Fruit fly (Drosophila melanogaster): ENCODE measurements around the gene CG31251.
A peak's percentile ranks its signal among the peaks of the same experiment; 100 is the strongest.

The CG31251 gene

dm6 chr3R:17703691-17704537 lies 19.2 kb upstream of the CG31251 start (continued):
- TF ChIP-seq CG12942 (GFP tag; optimal IDR thresholded peaks at IDR 0.05): peak; percentile 99
- peak; percentile 98 for TF ChIP-seq al (GFP tag; IDR thresholded peaks at IDR 0.05)
- peak; percentile 99 for TF ChIP-seq fu2 (GFP tag; optimal IDR thresholded peaks at IDR 0.05)
- peak; percentile 96 for TF ChIP-seq toy (GFP tag; IDR thresholded peaks at IDR 0.05)
- peak; percentile 100 for TF ChIP-seq sens (GFP tag)
- TF ChIP-seq CG11560 (tag; IDR thresholded peaks at IDR 0.05): peak; percentile 93
- peak; percentile 97 for TF ChIP-seq Gsc (GFP tag; IDR thresholded peaks at IDR 0.05)
- peak; percentile 99 for TF ChIP-seq CG7556 (GFP tag; optimal IDR thresholded peaks at IDR 0.05)
- TF ChIP-seq Hr51 (GFP tag; optimal IDR thresholded peaks at IDR 0.05): peak; percentile 99
- TF ChIP-seq Oli (tag; optimal IDR thresholded peaks at IDR 0.05): peak; percentile 99
- TF ChIP-seq CG16863 (GFP tag; optimal IDR thresholded peaks at IDR 0.05): peak; percentile 99
- TF ChIP-seq gem (tag; optimal IDR thresholded peaks at IDR 0.05): peak; percentile 99
- TF ChIP-seq sob (GFP tag; IDR thresholded peaks at IDR 0.05): peak; percentile 99
- TF ChIP-seq Asciz (GFP tag; optimal IDR thresholded peaks at IDR 0.05): peak; percentile 99
- peak; percentile 99 for TF ChIP-seq Hmr (GFP tag; optimal IDR thresholded peaks at IDR 0.05)
- peak; percentile 99 for TF ChIP-seq ab (GFP tag; optimal IDR thresholded peaks at IDR 0.05)
- no peak for TF ChIP-seq amos (GFP tag; IDR thresholded peaks at IDR 0.05; ENCODE audit: partially characterized antibody)
- TF ChIP-seq Neu2 (GFP tag; optimal IDR thresholded peaks at IDR 0.05; ENCODE audit: borderline replicate concordance): peak; percentile 90
- TF ChIP-seq GATAe (GFP tag; conservative IDR thresholded peaks at IDR 0.05): peak; percentile 97
- peak; percentile 98 for TF ChIP-seq CG8290 (GFP tag; optimal IDR thresholded peaks at IDR 0.05)
- TF ChIP-seq CG8290 (tag; optimal IDR thresholded peaks at IDR 0.05): peak; percentile 75 to 99
- peak; percentile 98 for TF ChIP-seq wor (GFP tag; IDR thresholded peaks at IDR 0.05)
- TF ChIP-seq Sox102F (GFP tag; optimal IDR thresholded peaks at IDR 0.05): peak; percentile 99
- peak; percentile 84 for TF ChIP-seq CG15696 (tag; optimal IDR thresholded peaks at IDR 0.05)
- peak in 1 of 2 experiments; percentile 73 for TF ChIP-seq crp (GFP tag; optimal IDR thresholded peaks at IDR 0.05)
- peak; percentile 99 for TF ChIP-seq CG34422 (GFP tag; IDR thresholded peaks at IDR 0.05)
- TF ChIP-seq pzg (GFP tag; optimal IDR thresholded peaks at IDR 0.05): peak; percentile 25
- TF ChIP-seq Doc3 (GFP tag; IDR thresholded peaks at IDR 0.05; ENCODE audit: partially characterized antibody): no peak
- peak; percentile 99 for TF ChIP-seq nmo (GFP tag; optimal IDR thresholded peaks at IDR 0.05)
- TF ChIP-seq ranshi (GFP tag; IDR thresholded peaks at IDR 0.05): peak; percentile 99
- TF ChIP-seq Dad (GFP tag; optimal IDR thresholded peaks at IDR 0.05): peak; percentile 99
- peak; percentile 99 for TF ChIP-seq Xrp1 (GFP tag; IDR thresholded peaks at IDR 0.05)
- TF ChIP-seq sima (GFP tag; optimal IDR thresholded peaks at IDR 0.05): peak; percentile 98
- TF ChIP-seq hth (optimal IDR thresholded peaks at IDR 0.05): no peak
- TF ChIP-seq CG9817 (tag; optimal IDR thresholded peaks at IDR 0.05): peak; percentile 97
- peak; percentile 94 for TF ChIP-seq CG7987 (GFP tag; optimal IDR thresholded peaks at IDR 0.05)
- TF ChIP-seq tin (GFP tag; optimal IDR thresholded peaks at IDR 0.05): peak; percentile 99
- peak; percentile 99 for TF ChIP-seq shn (GFP tag; optimal IDR thresholded peaks at IDR 0.05)
- peak in 1 of 3 experiments; percentile 96 for TF ChIP-seq Stat92E (GFP tag; optimal IDR thresholded peaks at IDR 0.05)
- TF ChIP-seq CG12155 (GFP tag; optimal IDR thresholded peaks at IDR 0.05): peak; percentile 98
- peak; percentile 99 for TF ChIP-seq ken (GFP tag; IDR thresholded peaks at IDR 0.05)
- TF ChIP-seq CG34376 (GFP tag; optimal IDR thresholded peaks at IDR 0.05): peak; percentile 92
- peak; percentile 99 for TF ChIP-seq CG17361 (GFP tag; IDR thresholded peaks at IDR 0.05)
- no peak for TF ChIP-seq fru (optimal IDR thresholded peaks at IDR 0.05)
- peak; percentile 98 for TF ChIP-seq Dek (tag; optimal IDR thresholded peaks at IDR 0.05)
- TF ChIP-seq tup (GFP tag; optimal IDR thresholded peaks at IDR 0.05): peak; percentile 98
- no peak for TF ChIP-seq Dll (GFP tag; IDR thresholded peaks at IDR 0.05; ENCODE audit: partially characterized antibody)
- TF ChIP-seq sim (GFP tag; IDR thresholded peaks at IDR 0.05): peak; percentile 99
- peak; percentile 99 for TF ChIP-seq Mad (GFP tag; optimal IDR thresholded peaks at IDR 0.05)
